Worm (Caenorhabditis elegans) whole organism, dauer: ENCODE measurements around the gene ZC239.4.
"Not testable (repeated sequence)": the region's sequence is repeated elsewhere in the genome, so short reads cannot be mapped to it uniquely, and the experiment has no call there.

Experiments
- unc-62 ChIP-seq: sonication (generic microtip); optimal IDR thresholded peaks from 2 replicates; lab custom pipeline; 2017; ENCODE audit warnings: missing biosample characterization, missing genetic modification reagents, missing genetic modification characterization

ZC239.4 gene

ce11 chrII:3208679-3209078, 5.3 kb upstream of the ZC239.4 start, which contains the start of gene sdz-35:
Gene sdz-35 (minus strand): TSS chrII:3208779.
- no peak for TF ChIP-seq unc-62 (GFP tag; lab: Kevin White, UChicago)

ce11 chrII:3209251-3209650, 4.7 kb upstream of the ZC239.4 start, which contains the start of gene ZC239.6:
Gene ZC239.6 (plus strand): TSS chrII:3209631.
- no peak for TF ChIP-seq unc-62 (GFP tag; lab: Kevin White, UChicago)

- no peak for TF ChIP-seq unc-62 (GFP tag; lab: Kevin White, UChicago)
These were observed 3.6 kb upstream of the ZC239.4 start, which contains the start of gene ZC239.5 for ce11 chrII:3210365-3210764. Gene ZC239.5 (plus strand): TSS chrII:3210665.

ce11 chrII:3215762-3216161, 1.8 kb downstream of the ZC239.4 start, which contains the start of gene ZC239.3:
Gene ZC239.3 (plus strand): TSS chrII:3216062.
- not testable (repeated sequence) for TF ChIP-seq unc-62 (GFP tag; lab: Kevin White, UChicago)

- TF ChIP-seq unc-62 (GFP tag; lab: Kevin White, UChicago), result no peak
These were observed 6.7 kb downstream of the ZC239.4 start, which contains the start of gene ZC239.22 for ce11 chrII:3220723-3221122. Gene ZC239.22 (minus strand): TSS chrII:3220823.

ce11 chrII:3221730-3222129, 7.7 kb downstream of the ZC239.4 start, which contains the start of gene ZC239.14:
Gene ZC239.14 (minus strand): TSS chrII:3222034.
- TF ChIP-seq unc-62 (GFP tag; lab: Kevin White, UChicago), result no peak

- no peak for TF ChIP-seq unc-62 (GFP tag; lab: Kevin White, UChicago)
These were observed 8.7 kb downstream of the ZC239.4 start, which contains the start of gene ZC239.13 for ce11 chrII:3222686-3223085. Gene ZC239.13 (minus strand): TSS chrII:3222839.

ce11 chrII:3224631-3225030, 10.6 kb downstream of the ZC239.4 start, which contains the start of gene ZC239.15:
Gene ZC239.15 (minus strand): TSS chrII:3224731.
- no peak for TF ChIP-seq unc-62 (GFP tag; lab: Kevin White, UChicago)

ce11 chrII:3225200-3225599, 11.2 kb downstream of the ZC239.4 start, which contains the start of gene ZC239.16:
Gene ZC239.16 (minus strand): TSS chrII:3225319.
- no peak for TF ChIP-seq unc-62 (GFP tag; lab: Kevin White, UChicago)

ce11 chrII:3225780-3226179, 11.8 kb downstream of the ZC239.4 start, which contains the start of gene ZC239.17:
Gene ZC239.17 (minus strand): TSS chrII:3225880.
- TF ChIP-seq unc-62 (GFP tag; lab: Kevin White, UChicago), result no peak

ce11 chrII:3230422-3230821, 16.4 kb downstream of the ZC239.4 start, which contains the start of gene srh-297:
Gene srh-297 (minus strand): TSS chrII:3230522.
- TF ChIP-seq unc-62 (GFP tag; lab: Kevin White, UChicago), result no peak

- no peak for TF ChIP-seq unc-62 (GFP tag; lab: Kevin White, UChicago)
These were observed 20.7 kb downstream of the ZC239.4 start, which contains the start of gene C17F4.8 for ce11 chrII:3234725-3235124. Gene C17F4.8 (minus strand): TSS chrII:3234825.

ce11 chrII:3237038-3237521, 23.1 kb downstream of the ZC239.4 start, which contains the start of the genes srz-67 and C17F4.11:
Gene srz-67 (minus strand): TSS chrII:3237138.
Gene C17F4.11 (plus strand): TSS chrII:3237471.
- no peak for TF ChIP-seq unc-62 (GFP tag; lab: Kevin White, UChicago)

ce11 chrII:3240207-3240606, 26.2 kb downstream of the ZC239.4 start, which contains the start of gene C17F4.3:
Gene C17F4.3 (plus strand): TSS chrII:3240507.
- no peak for TF ChIP-seq unc-62 (GFP tag; lab: Kevin White, UChicago)

ce11 chrII:3241842-3242241, 27.8 kb downstream of the ZC239.4 start:
- TF ChIP-seq unc-62 (GFP tag; lab: Kevin White, UChicago), result no peak

ce11 chrII:3244070-3244469, 30.1 kb downstream of the ZC239.4 start, which contains the start of gene C17F4.12:
Gene C17F4.12 (minus strand): TSS chrII:3244170.
- no peak for TF ChIP-seq unc-62 (GFP tag; lab: Kevin White, UChicago)
